Worm (Caenorhabditis elegans) whole organism, L2 larva: ENCODE data around the gene twk-23.

ENCODE experiments used
- ama-1 ChIP-seq: fragments of 150-350 bp; optimal IDR thresholded peaks from 2 replicates; lab custom pipeline; 2018; ENCODE audit warnings: inconsistent platforms
- elt-3 ChIP-seq: sonication (generic microtip); optimal IDR thresholded peaks from 2 replicates; lab custom pipeline; 2017; ENCODE audit warnings: missing biosample characterization, missing genetic modification characterization
- nhr-237 ChIP-seq: fragments of 150-350 bp; optimal IDR thresholded peaks from 2 replicates; lab custom pipeline; 2014; ENCODE audit warnings: missing biosample characterization, missing genetic modification characterization
- nhr-77 ChIP-seq: fragments of 150-350 bp; optimal IDR thresholded peaks from 2 replicates; lab custom pipeline; 2014; ENCODE audit warnings: missing biosample characterization, missing genetic modification characterization
- skn-1 ChIP-seq: sonication (generic microtip); optimal IDR thresholded peaks from 2 replicates; lab custom pipeline; 2017; ENCODE audit warnings: missing biosample characterization, missing genetic modification characterization

- no peak for TF ChIP-seq skn-1 (tag; lab: Kevin White, UChicago)
- no peak for TF ChIP-seq nhr-237
- TF ChIP-seq elt-3 (tag; lab: Kevin White, UChicago): no peak
- TF ChIP-seq nhr-77 (tag; lab: Kevin White, UChicago): no peak
- TF ChIP-seq ama-1 (lab: Kevin White, UChicago): no peak
These were observed 17.9 kb upstream of the twk-23 start, which contains the start of gene M03B6.1 for ce11 chrX:13841277-13841676.
